Worm (Caenorhabditis elegans): ENCODE data around the gene F13B6.1.

DNA sequence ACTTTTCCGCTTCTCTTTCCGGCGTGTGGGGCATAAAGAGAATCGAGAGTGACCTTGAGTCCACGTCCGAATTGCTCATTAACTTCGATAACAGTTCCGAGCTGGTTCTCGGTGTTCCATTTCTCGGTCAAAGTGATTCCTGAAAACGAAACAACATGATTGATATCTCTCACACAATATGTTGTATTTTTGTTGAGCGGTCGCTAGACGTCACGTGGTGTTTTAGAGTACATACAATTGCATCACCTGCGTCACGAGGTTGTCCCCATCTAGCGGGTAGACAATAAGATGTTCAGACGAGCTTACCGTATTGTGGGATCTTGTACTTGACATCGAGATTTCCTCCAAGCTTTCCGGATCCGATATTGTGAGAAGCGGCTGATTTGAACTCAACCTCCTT, 51.0 kb downstream of the F13B6.1 start:
- TF ChIP-seq sptf-2 (GFP tag; optimal IDR thresholded peaks at IDR 0.05), result peak; percentile 0
- TF ChIP-seq bed-1 (GFP tag; IDR thresholded peaks at IDR 0.05), result no peak
- no peak for TF ChIP-seq lin-35 (GFP tag; optimal IDR thresholded peaks at IDR 0.05)
- TF ChIP-seq ekl-4 (GFP tag; IDR thresholded peaks at IDR 0.05), result no peak
- peak; percentile 47; the same call in 1 of the 2 replicates for TF ChIP-seq Y53G8AR.9 (GFP tag; conservative IDR thresholded peaks at IDR 0.05)
- TF ChIP-seq ceh-100 (GFP tag; IDR thresholded peaks at IDR 0.05), result no peak
- TF ChIP-seq dpff-1 (tag; optimal IDR thresholded peaks at IDR 0.05), result no peak
- TF ChIP-seq B0261.1 (tag; optimal IDR thresholded peaks at IDR 0.05), result no peak
- TF ChIP-seq lir-1 (GFP tag; conservative IDR thresholded peaks at IDR 0.05), result no peak
- no peak for TF ChIP-seq nhr-27 (tag; optimal IDR thresholded peaks at IDR 0.05)
- no peak for TF ChIP-seq F57C9.4 (tag; optimal IDR thresholded peaks at IDR 0.05)
- TF ChIP-seq attf-3 (GFP tag; conservative IDR thresholded peaks at IDR 0.05), result no peak

Data from whole organism, young adult.